Fruit fly (Drosophila melanogaster) whole organism, embryonic: ENCODE results near the gene CG8149.

Source experiments
- Atf3 ChIP-seq: fragments of 200-800 bp; sonication (Bioruptor generic); optimal IDR thresholded peaks from 3 replicates; lab custom pipeline; 2016; ENCODE audit warnings: missing biosample characterization, missing genetic modification characterization
- B-H2 ChIP-seq: fragments of 200-800 bp; sonication (Bioruptor generic); optimal IDR thresholded peaks from 2 replicates; lab custom pipeline; 2018; ENCODE audit warnings: missing biosample characterization, mild to moderate bottlenecking, missing genetic modification characterization
- Bdp1 ChIP-seq: fragments of 200-800 bp; sonication (Bioruptor generic); optimal IDR thresholded peaks from 3 replicates; lab custom pipeline; 2016; ENCODE audit warnings: missing biosample characterization, missing genetic modification characterization
- Bgb ChIP-seq: fragments of 200-800 bp; sonication (Bioruptor generic); IDR thresholded peaks from 2 replicates; pipeline ENCODE4 v1.3.6; 2022; ENCODE audit warnings: missing biosample characterization, missing genetic modification characterization; ENCODE audit not compliant: partially characterized antibody
- BtbVII ChIP-seq: fragments of 200-800 bp; sonication (Bioruptor generic); optimal IDR thresholded peaks from 3 replicates; lab custom pipeline; 2017; ENCODE audit warnings: missing biosample characterization, mild to moderate bottlenecking, missing genetic modification characterization
- CG10979 ChIP-seq: fragments of 200-800 bp; sonication (Bioruptor generic); optimal IDR thresholded peaks from 2 replicates; lab custom pipeline; 2018; ENCODE audit warnings: missing biosample characterization, mild to moderate bottlenecking, missing genetic modification characterization, moderate library complexity
- CG12659 ChIP-seq: fragments of 200-800 bp; sonication (Bioruptor generic); optimal IDR thresholded peaks from 3 replicates; lab custom pipeline; 2017; ENCODE audit warnings: mild to moderate bottlenecking, missing biosample characterization, missing genetic modification reagents, missing genetic modification characterization
- CG13123 ChIP-seq: fragments of 200-800 bp; sonication (Bioruptor generic); optimal IDR thresholded peaks from 2 replicates; lab custom pipeline; 2016; ENCODE audit warnings: missing biosample characterization, missing genetic modification characterization
- CG13894 ChIP-seq: fragments of 200-800 bp; sonication (Bioruptor generic); optimal IDR thresholded peaks from 3 replicates; lab custom pipeline; 2018; ENCODE audit warnings: missing biosample characterization, mild to moderate bottlenecking, missing genetic modification characterization, moderate library complexity
- CG15696 ChIP-seq: fragments of 200-800 bp; sonication (Bioruptor generic); optimal IDR thresholded peaks from 2 replicates; lab custom pipeline; 2019; ENCODE audit warnings: missing biosample characterization, mild to moderate bottlenecking, missing genetic modification characterization, moderate library complexity
- CG1602 ChIP-seq: fragments of 200-800 bp; sonication (Bioruptor generic); optimal IDR thresholded peaks from 3 replicates; lab custom pipeline; 2016; ENCODE audit warnings: missing biosample characterization, missing genetic modification characterization
- CG17912 ChIP-seq: fragments of 200-800 bp; sonication (Bioruptor generic); optimal IDR thresholded peaks from 2 replicates; lab custom pipeline; 2018; ENCODE audit warnings: missing biosample characterization, mild to moderate bottlenecking, missing genetic modification characterization
- CG18011 ChIP-seq: fragments of 200-800 bp; sonication (Bioruptor generic); optimal IDR thresholded peaks from 2 replicates; lab custom pipeline; 2017; ENCODE audit warnings: missing biosample characterization, missing genetic modification characterization, mild to moderate bottlenecking, moderate library complexity, missing genotype
- CG2199 ChIP-seq: fragments of 200-800 bp; sonication (Bioruptor generic); IDR thresholded peaks from 3 replicates; pipeline ENCODE4 v1.3.6; 2022; ENCODE audit warnings: missing biosample characterization, missing genetic modification characterization
- CG2875 ChIP-seq: fragments of 200-800 bp; sonication (Bioruptor generic); optimal IDR thresholded peaks from 2 replicates; lab custom pipeline; 2017; ENCODE audit warnings: missing biosample characterization, mild to moderate bottlenecking, missing genetic modification characterization, missing genetic modification reagents
- CG3163 ChIP-seq: fragments of 200-800 bp; sonication (Bioruptor generic); optimal IDR thresholded peaks from 3 replicates; lab custom pipeline; 2016; ENCODE audit warnings: missing biosample characterization, missing genetic modification characterization
- CG3847 ChIP-seq: fragments of 200-800 bp; sonication (Bioruptor generic); IDR thresholded peaks from 2 replicates; pipeline ENCODE4 v1.3.6; 2022; ENCODE audit warnings: missing biosample characterization, missing genetic modification characterization
- CG4424 ChIP-seq: fragments of 200-800 bp; sonication (Bioruptor generic); optimal IDR thresholded peaks from 3 replicates; lab custom pipeline; 2016; ENCODE audit warnings: missing biosample characterization, missing genetic modification characterization
- CG4854 ChIP-seq: fragments of 200-800 bp; sonication (Bioruptor generic); optimal IDR thresholded peaks from 2 replicates; lab custom pipeline; 2016; ENCODE audit warnings: missing biosample characterization, missing genetic modification characterization, inconsistent platforms
- CG6272 ChIP-seq: fragments of 200-800 bp; sonication (Bioruptor generic); IDR thresholded peaks from 2 replicates; pipeline ENCODE4 v1.3.6; 2022; ENCODE audit warnings: missing biosample characterization, missing genetic modification characterization
- CG6765 ChIP-seq: fragments of 200-800 bp; sonication (Bioruptor generic); optimal IDR thresholded peaks from 3 replicates; lab custom pipeline; 2017; ENCODE audit warnings: missing biosample characterization, mild to moderate bottlenecking, missing genetic modification characterization
- CG6854 ChIP-seq: fragments of 200-800 bp; sonication (Bioruptor generic); optimal IDR thresholded peaks from 3 replicates; lab custom pipeline; 2017; ENCODE audit warnings: missing biosample characterization, mild to moderate bottlenecking, missing genetic modification characterization
- CG7271 ChIP-seq: fragments of 200-800 bp; sonication (Bioruptor generic); optimal IDR thresholded peaks from 2 replicates; lab custom pipeline; 2018; ENCODE audit warnings: missing biosample characterization, mild to moderate bottlenecking, missing genetic modification characterization, moderate library complexity
- CG8290 ChIP-seq, 3 experiments: fragments of 200-800 bp; sonication (Bioruptor generic); optimal IDR thresholded peaks; 2 replicates each; lab custom pipeline; 2016 to 2019; ENCODE audit warnings: missing biosample characterization in 3 of 3, missing genetic modification characterization in 3 of 3, mild to moderate bottlenecking in 2 of 3, moderate library complexity in 1 of 3
- CG8388 ChIP-seq: fragments of 200-800 bp; sonication (Bioruptor generic); optimal IDR thresholded peaks from 2 replicates; lab custom pipeline; 2019; ENCODE audit warnings: missing biosample characterization, mild to moderate bottlenecking, missing genetic modification characterization, moderate library complexity
- CG9215 ChIP-seq: fragments of 200-800 bp; sonication (Bioruptor generic); IDR thresholded peaks from 2 replicates; pipeline ENCODE4 v1.3.6; 2022; ENCODE audit warnings: missing biosample characterization, missing genetic modification characterization
- ERR ChIP-seq: fragments of 200-800 bp; sonication (Bioruptor generic); optimal IDR thresholded peaks from 2 replicates; lab custom pipeline; 2016; ENCODE audit warnings: missing biosample characterization, missing genetic modification characterization
- HHEX ChIP-seq: fragments of 200-800 bp; sonication (Bioruptor generic); optimal IDR thresholded peaks from 3 replicates; lab custom pipeline; 2017; ENCODE audit warnings: missing biosample characterization, mild to moderate bottlenecking, missing genetic modification characterization, missing genetic modification reagents
- Lhr ChIP-seq: fragments of 200-800 bp; sonication (Bioruptor generic); optimal IDR thresholded peaks from 3 replicates; lab custom pipeline; 2017; ENCODE audit warnings: mild to moderate bottlenecking, missing biosample characterization, missing genetic modification reagents, missing genetic modification characterization
- Oli ChIP-seq: fragments of 200-800 bp; sonication (Bioruptor generic); optimal IDR thresholded peaks from 2 replicates; lab custom pipeline; 2018; ENCODE audit warnings: missing biosample characterization, mild to moderate bottlenecking, missing genetic modification characterization, moderate library complexity
- Optix ChIP-seq: fragments of 200-800 bp; sonication (Bioruptor generic); IDR thresholded peaks from 3 replicates; pipeline ENCODE4 v1.3.6; 2022; ENCODE audit warnings: missing biosample characterization, missing genetic modification characterization
- Ravus ChIP-seq: fragments of 200-800 bp; sonication (Bioruptor generic); IDR thresholded peaks from 2 replicates; pipeline ENCODE4 v1.3.6; 2022; ENCODE audit warnings: missing biosample characterization, missing genetic modification characterization
- ac ChIP-seq: fragments of 200-800 bp; sonication (Bioruptor generic); optimal IDR thresholded peaks from 3 replicates; lab custom pipeline; 2017; ENCODE audit warnings: missing biosample characterization, mild to moderate bottlenecking, missing genetic modification characterization
- bab2 ChIP-seq: fragments of 200-800 bp; sonication (Bioruptor generic); optimal IDR thresholded peaks from 2 replicates; lab custom pipeline; 2016; ENCODE audit warnings: missing biosample characterization, missing genetic modification characterization
- chinmo ChIP-seq: fragments of 200-800 bp; sonication (Bioruptor generic); IDR thresholded peaks from 4 replicates; pipeline ENCODE4 v1.3.6; 2022; ENCODE audit warnings: missing biosample characterization, missing genetic modification characterization; ENCODE audit not compliant: partially characterized antibody
- dimm ChIP-seq: fragments of 200-800 bp; sonication (Bioruptor generic); IDR thresholded peaks from 2 replicates; pipeline ENCODE4 v1.3.6; 2022; ENCODE audit warnings: missing biosample characterization, missing genetic modification characterization
- gsb-n ChIP-seq: fragments of 200-800 bp; sonication (Bioruptor generic); optimal IDR thresholded peaks from 3 replicates; lab custom pipeline; 2018; ENCODE audit warnings: missing biosample characterization, mild to moderate bottlenecking, missing genetic modification characterization
- gt ChIP-seq: fragments of 200-800 bp; sonication (Bioruptor generic); IDR thresholded peaks from 2 replicates; pipeline ENCODE4 v1.3.6; 2022; ENCODE audit warnings: missing biosample characterization, missing genetic modification characterization
- kay ChIP-seq: fragments of 200-800 bp; sonication (Bioruptor generic); optimal IDR thresholded peaks from 2 replicates; lab custom pipeline; 2016; ENCODE audit warnings: missing biosample characterization, missing genetic modification characterization
- mam ChIP-seq: fragments of 200-800 bp; sonication (Bioruptor generic); optimal IDR thresholded peaks from 3 replicates; lab custom pipeline; 2016; ENCODE audit warnings: missing biosample characterization, missing genetic modification characterization
- mld ChIP-seq: fragments of 200-800 bp; sonication (Bioruptor generic); IDR thresholded peaks from 3 replicates; pipeline ENCODE4 v1.3.6; 2022; ENCODE audit warnings: missing biosample characterization, missing genetic modification characterization; ENCODE audit not compliant: partially characterized antibody
- org-1 ChIP-seq: fragments of 200-800 bp; sonication (Bioruptor generic); optimal IDR thresholded peaks from 2 replicates; lab custom pipeline; 2017; ENCODE audit warnings: missing biosample characterization, missing genetic modification characterization
- pita ChIP-seq: fragments of 200-800 bp; sonication (Bioruptor generic); optimal IDR thresholded peaks from 2 replicates; lab custom pipeline; 2017; ENCODE audit warnings: missing biosample characterization, mild to moderate bottlenecking, missing genetic modification characterization
- pnt ChIP-seq: fragments of 200-800 bp; sonication (Bioruptor generic); optimal IDR thresholded peaks from 3 replicates; lab custom pipeline; 2016; ENCODE audit warnings: missing biosample characterization, missing genetic modification characterization
- sc ChIP-seq, 3 experiments: fragments of >200 bp in 2 of 3; fragments of 200-800 bp in 1 of 3; sonication (Bioruptor generic) in 1 of 3; optimal IDR thresholded peaks; 2 replicates in 2 of 3; 3 replicates in 1 of 3; lab custom pipeline; 2017; ENCODE audit warnings: mild to moderate bottlenecking in 1 of 3, missing biosample characterization in 1 of 3, missing genetic modification characterization in 1 of 3, missing genetic modification reagents in 1 of 3
- sens-2 ChIP-seq: fragments of 200-800 bp; sonication (Bioruptor generic); IDR thresholded peaks from 2 replicates; pipeline ENCODE4 v1.3.6; 2022; ENCODE audit warnings: missing biosample characterization, missing genetic modification characterization
- slbo ChIP-seq: fragments of 200-800 bp; sonication (Bioruptor generic); IDR thresholded peaks from 2 replicates; pipeline ENCODE4 v1.3.6; 2022; ENCODE audit warnings: missing biosample characterization, missing genetic modification characterization
- sqz ChIP-seq: fragments of 200-800 bp; sonication (Bioruptor generic); optimal IDR thresholded peaks from 3 replicates; lab custom pipeline; 2018; ENCODE audit warnings: missing biosample characterization, mild to moderate bottlenecking, missing genetic modification characterization
- tap ChIP-seq: fragments of 200-800 bp; optimal IDR thresholded peaks from 3 replicates; lab custom pipeline; 2019; ENCODE audit warnings: missing biosample characterization, mild to moderate bottlenecking, missing genetic modification characterization, moderate library complexity
- zen ChIP-seq: fragments of 200-800 bp; sonication (Bioruptor generic); optimal IDR thresholded peaks from 3 replicates; lab custom pipeline; 2018; ENCODE audit warnings: missing biosample characterization, mild to moderate bottlenecking, missing genetic modification characterization, moderate library complexity

The CG8149 gene

DNA sequence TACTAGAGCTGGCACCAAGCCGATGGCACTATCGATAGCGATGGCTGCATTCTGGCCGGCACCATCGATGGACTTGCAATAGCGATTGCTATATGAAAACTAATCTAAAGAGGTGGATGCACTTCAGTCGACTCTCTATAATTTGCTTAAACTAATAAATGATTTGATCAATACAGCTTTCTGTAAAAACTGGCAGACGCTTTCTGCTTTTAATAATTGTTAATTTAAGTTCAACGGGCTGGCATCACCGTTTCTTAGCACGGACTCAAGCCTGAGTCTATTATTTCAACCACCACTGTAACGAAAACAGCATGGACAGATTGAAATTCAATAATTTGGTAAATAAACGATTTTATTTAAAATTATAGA lies 8.6 kb downstream of the CG8149 start, which contains the start of the genes Ras85D and Rlb1 (continued):
- TF ChIP-seq BtbVII (GFP tag; lab: Kevin White, UChicago) (peak; percentile 42), Atf3 (GFP tag; lab: Kevin White, UChicago) (peak; percentile 60), CG1602 (peak; percentile 68), Oli (tag; lab: Kevin White, UChicago) (no peak), CG18011 (GFP tag; lab: Kevin White, UChicago) (peak; percentile 13), sc (optimal IDR thresholded peaks at IDR 0.05; lab: Kevin White, UChicago) (no peak), sc (GFP tag; optimal IDR thresholded peaks at IDR 0.05; lab: Kevin White, UChicago) (no peak), CG8290 (GFP tag; optimal IDR thresholded peaks at IDR 0.05; lab: Kevin White, UChicago) (peak; percentile 70), CG8290 (tag; optimal IDR thresholded peaks at IDR 0.05; lab: Kevin White, UChicago) (peak in 1 of 2 experiments; percentile 62), sens-2 (GFP tag; lab: Robert Waterston, UW) (no peak), ac (GFP tag; lab: Kevin White, UChicago) (no peak), CG7271 (tag; lab: Kevin White, UChicago) (peak; percentile 52), HHEX (GFP tag; lab: Kevin White, UChicago) (peak; percentile 60), CG13894 (tag; lab: Kevin White, UChicago) (peak; percentile 81), B-H2 (GFP tag; lab: Kevin White, UChicago) (peak; percentile 77), CG10979 (peak; percentile 61), tap (peak; percentile 13), mam (peak; percentile 89), pita (GFP tag; lab: Kevin White, UChicago) (peak; percentile 63), zen (peak; percentile 8), CG4854 (GFP tag; lab: Kevin White, UChicago) (peak; percentile 66), CG3163 (peak; percentile 69), gsb-n (tag; lab: Kevin White, UChicago) (no peak), Ravus (GFP tag; lab: Robert Waterston, UW) (no peak), slbo (GFP tag; lab: Robert Waterston, UW) (no peak), Bdp1 (GFP tag; lab: Kevin White, UChicago) (peak; percentile 58), kay (GFP tag; lab: Kevin White, UChicago) (peak; percentile 54), org-1 (GFP tag; lab: Kevin White, UChicago) (no peak), CG12659 (GFP tag; lab: Kevin White, UChicago) (peak; percentile 87), dimm (no peak), CG4424 (GFP tag; lab: Kevin White, UChicago) (peak; percentile 60), pnt (GFP tag; lab: Kevin White, UChicago) (peak; percentile 70), sqz (GFP tag; lab: Kevin White, UChicago) (no peak), ERR (GFP tag; lab: Kevin White, UChicago) (peak; percentile 69), chinmo (GFP tag; lab: Robert Waterston, UW) (no peak), CG8388 (GFP tag; lab: Kevin White, UChicago) (peak; percentile 29), CG3847 (GFP tag; lab: Robert Waterston, UW) (no peak), CG17912 (GFP tag; lab: Kevin White, UChicago) (peak; percentile 60), CG15696 (tag; lab: Kevin White, UChicago) (peak; percentile 62), gt (GFP tag; lab: Robert Waterston, UW) (no peak), CG6854 (GFP tag; lab: Kevin White, UChicago) (no peak), CG2875 (peak; percentile 4), CG6272 (peak; percentile 78), CG9215 (no peak), Optix (GFP tag; lab: Robert Waterston, UW) (no peak), mld (GFP tag; lab: Robert Waterston, UW) (no peak), CG6765 (peak; percentile 28), Lhr (GFP tag; lab: Kevin White, UChicago) (peak; percentile 69), bab2 (peak; percentile 87), CG13123 (GFP tag; lab: Kevin White, UChicago) (peak; percentile 42), CG2199 (no peak), Bgb (no peak)
